Worm (Caenorhabditis elegans) whole organism, late embryonic: Measurements from ENCODE around the gene ZC116.1.

ENCODE experiments used
- C08G9.2 ChIP-seq: sonication (generic microtip); optimal IDR thresholded peaks from 2 replicates; lab custom pipeline; 2016; ENCODE audit warnings: mild to moderate bottlenecking, missing genetic modification characterization, moderate library complexity, missing compliant biosample characterization
- F13H6.1 ChIP-seq: sonication (generic microtip); optimal IDR thresholded peaks from 2 replicates; lab custom pipeline; 2016; ENCODE audit warnings: missing genetic modification characterization, missing compliant biosample characterization
- K02D7.2 ChIP-seq: sonication (generic microtip); optimal IDR thresholded peaks from 2 replicates; lab custom pipeline; 2017; ENCODE audit warnings: mild to moderate bottlenecking, missing genetic modification characterization, missing compliant biosample characterization
- K09A11.1 ChIP-seq: sonication (generic microtip); optimal IDR thresholded peaks from 2 replicates; lab custom pipeline; 2017; ENCODE audit warnings: antibody characterized with exemption, mild to moderate bottlenecking, missing genetic modification characterization, missing compliant biosample characterization; ENCODE audit not compliant: insufficient read depth
- T23F11.4 ChIP-seq: fragments of 200-800 bp; sonication (Bioruptor generic); optimal IDR thresholded peaks from 2 replicates; lab custom pipeline; 2018; ENCODE audit warnings: mild to moderate bottlenecking, missing genetic modification characterization, missing compliant biosample characterization
- Y22D7AL.16 ChIP-seq: sonication (generic microtip); optimal IDR thresholded peaks from 2 replicates; lab custom pipeline; 2016; ENCODE audit warnings: missing genetic modification characterization, missing compliant biosample characterization
- ahr-1 ChIP-seq: sonication (generic microtip); optimal IDR thresholded peaks from 2 replicates; lab custom pipeline; 2016; ENCODE audit warnings: missing genetic modification characterization, missing compliant biosample characterization
- ama-1 ChIP-seq: fragments of 150-350 bp; optimal IDR thresholded peaks from 2 replicates; lab custom pipeline; 2014
- ceh-14 ChIP-seq: sonication (generic microtip); optimal IDR thresholded peaks from 2 replicates; lab custom pipeline; 2016; ENCODE audit warnings: missing genotype, missing genetic modification characterization, missing compliant biosample characterization
- ceh-18 ChIP-seq: sonication (generic microtip); optimal IDR thresholded peaks from 2 replicates; lab custom pipeline; 2016; ENCODE audit warnings: missing genetic modification characterization, missing compliant biosample characterization
- ceh-2 ChIP-seq: sonication (generic microtip); optimal IDR thresholded peaks from 2 replicates; lab custom pipeline; 2016; ENCODE audit warnings: missing genotype, missing genetic modification characterization, missing compliant biosample characterization
- ceh-22 ChIP-seq: sonication (generic microtip); optimal IDR thresholded peaks from 2 replicates; lab custom pipeline; 2017; ENCODE audit warnings: missing biosample characterization, missing genetic modification characterization
- ceh-30 ChIP-seq: fragments of 150-350 bp; optimal IDR thresholded peaks from 2 replicates; lab custom pipeline; 2014; ENCODE audit warnings: missing biosample characterization, missing genetic modification characterization
- ceh-34 ChIP-seq: sonication (generic microtip); optimal IDR thresholded peaks from 2 replicates; lab custom pipeline; 2016; ENCODE audit warnings: mild to moderate bottlenecking, missing genetic modification characterization, missing compliant biosample characterization
- ceh-45 ChIP-seq: fragments of 200-800 bp; sonication (Bioruptor generic); IDR thresholded peaks from 2 replicates; pipeline ENCODE4 v1.3.6; 2022; ENCODE audit warnings: missing genetic modification reagents, missing genetic modification characterization, missing compliant biosample characterization
- ceh-48 ChIP-seq: sonication (generic microtip); optimal IDR thresholded peaks from 2 replicates; lab custom pipeline; 2016; ENCODE audit warnings: missing genetic modification characterization, inconsistent platforms, missing compliant biosample characterization
- ceh-9 ChIP-seq: sonication (generic microtip); optimal IDR thresholded peaks from 2 replicates; lab custom pipeline; 2016; ENCODE audit warnings: mild to moderate bottlenecking, missing genetic modification characterization, inconsistent platforms, missing compliant biosample characterization
- che-1 ChIP-seq: sonication (generic microtip); optimal IDR thresholded peaks from 2 replicates; lab custom pipeline; 2016; ENCODE audit warnings: mild to moderate bottlenecking, missing genetic modification characterization, missing compliant biosample characterization
- dmd-4 ChIP-seq: sonication (generic microtip); optimal IDR thresholded peaks from 2 replicates; lab custom pipeline; 2016; ENCODE audit warnings: borderline replicate concordance, missing genetic modification characterization, missing compliant biosample characterization
- elt-2 ChIP-seq: sonication (generic microtip); optimal IDR thresholded peaks from 2 replicates; lab custom pipeline; 2016; ENCODE audit warnings: missing genetic modification reagents, missing genetic modification characterization, missing compliant biosample characterization
- eyg-1 ChIP-seq: sonication (generic microtip); optimal IDR thresholded peaks from 2 replicates; lab custom pipeline; 2016; ENCODE audit warnings: missing genotype, missing genetic modification characterization, missing compliant biosample characterization
- fax-1 ChIP-seq: sonication (generic microtip); optimal IDR thresholded peaks from 2 replicates; lab custom pipeline; 2016; ENCODE audit warnings: missing genotype, missing genetic modification characterization, missing compliant biosample characterization
- fkh-10 ChIP-seq: fragments of 150-350 bp; optimal IDR thresholded peaks from 2 replicates; lab custom pipeline; 2014; ENCODE audit warnings: missing biosample characterization, missing genetic modification reagents, missing genetic modification characterization
- gmeb-2 ChIP-seq: sonication (generic microtip); optimal IDR thresholded peaks from 2 replicates; lab custom pipeline; 2016; ENCODE audit warnings: missing genetic modification characterization, inconsistent platforms, missing compliant biosample characterization
- hlh-30 ChIP-seq: sonication (generic microtip); optimal IDR thresholded peaks from 2 replicates; lab custom pipeline; 2017; ENCODE audit warnings: antibody characterized with exemption, missing genetic modification characterization, missing compliant biosample characterization; ENCODE audit not compliant: insufficient read depth
- hlh-6 ChIP-seq: sonication (generic microtip); optimal IDR thresholded peaks from 2 replicates; lab custom pipeline; 2016; ENCODE audit warnings: missing genotype, missing genetic modification characterization, missing compliant biosample characterization
- lim-6 ChIP-seq: sonication (generic microtip); optimal IDR thresholded peaks from 2 replicates; lab custom pipeline; 2016; ENCODE audit warnings: missing genetic modification characterization, missing compliant biosample characterization
- madf-2 ChIP-seq: sonication (generic microtip); optimal IDR thresholded peaks from 2 replicates; lab custom pipeline; 2017; ENCODE audit warnings: missing genetic modification characterization, missing compliant biosample characterization
- nhr-232 ChIP-seq: sonication (generic microtip); optimal IDR thresholded peaks from 2 replicates; lab custom pipeline; 2016; ENCODE audit warnings: missing genetic modification characterization, missing compliant biosample characterization
- npax-4 ChIP-seq: sonication (generic microtip); optimal IDR thresholded peaks from 2 replicates; lab custom pipeline; 2016; ENCODE audit warnings: missing genetic modification characterization, missing compliant biosample characterization
- pat-9 ChIP-seq: fragments of 200-800 bp; sonication (Bioruptor generic); optimal IDR thresholded peaks from 2 replicates; lab custom pipeline; 2018; ENCODE audit warnings: mild to moderate bottlenecking, missing genetic modification characterization, moderate library complexity, missing compliant biosample characterization
- pha-4 ChIP-seq: fragments of 150-350 bp; optimal IDR thresholded peaks from 2 replicates; lab custom pipeline; 2018; ENCODE audit warnings: missing biosample characterization, missing genetic modification reagents, missing genetic modification characterization
- pros-1 ChIP-seq: fragments of 150-350 bp; optimal IDR thresholded peaks from 2 replicates; lab custom pipeline; 2014; ENCODE audit warnings: missing biosample characterization, missing genetic modification reagents, missing genetic modification characterization
- sdc-2 ChIP-seq: sonication (generic microtip); optimal IDR thresholded peaks from 2 replicates; lab custom pipeline; 2016; ENCODE audit warnings: missing genotype, missing genetic modification characterization, missing compliant biosample characterization
- tbx-7 ChIP-seq: sonication (generic microtip); optimal IDR thresholded peaks from 2 replicates; lab custom pipeline; 2016; ENCODE audit warnings: missing genotype, missing genetic modification characterization, missing compliant biosample characterization
- ttx-3 ChIP-seq: sonication (generic microtip); optimal IDR thresholded peaks from 2 replicates; lab custom pipeline; 2016; ENCODE audit warnings: missing genetic modification reagents, missing genetic modification characterization, missing compliant biosample characterization
- unc-3 ChIP-seq, 2 experiments: fragments of 200-800 bp in 1 of 2; sonication (Bioruptor generic) in 1 of 2; sonication (generic microtip) in 1 of 2; conservative IDR thresholded peaks in 1 of 2; optimal IDR thresholded peaks in 1 of 2; 2 replicates each; pipeline versions ENCODE4 v1.3.6 to Lab custom; 2016 to 2022; ENCODE audit warnings: missing compliant biosample characterization in 2 of 2, missing genetic modification characterization in 2 of 2, missing genetic modification reagents in 1 of 2
- unc-42 ChIP-seq: sonication (generic microtip); optimal IDR thresholded peaks from 2 replicates; lab custom pipeline; 2016; ENCODE audit warnings: missing genotype, missing genetic modification characterization, missing compliant biosample characterization
- zip-5 ChIP-seq: sonication (generic microtip); optimal IDR thresholded peaks from 2 replicates; lab custom pipeline; 2016; ENCODE audit warnings: missing genetic modification characterization, missing compliant biosample characterization
- ztf-16 ChIP-seq: sonication (generic microtip); optimal IDR thresholded peaks from 2 replicates; lab custom pipeline; 2017; ENCODE audit warnings: missing genetic modification characterization, missing compliant biosample characterization

Gene ZC116.1

ce11 chrV:12576495-12576947 lies 33.1 kb upstream of the ZC116.1 start, which contains the start of gene grl-23:
grl-23 (minus strand) TSS chrV:12576897.
- TF ChIP-seq hlh-6 (tag; lab: Kevin White, UChicago), result no peak
- TF ChIP-seq tbx-7, result no peak
- TF ChIP-seq C08G9.2, result no peak
- TF ChIP-seq nhr-232 (tag; lab: Kevin White, UChicago), result no peak
- no peak for TF ChIP-seq fkh-10 (GFP tag; lab: Kevin White, UChicago)
- TF ChIP-seq ttx-3 (tag; lab: Kevin White, UChicago), result no peak
- TF ChIP-seq K09A11.1 (tag; lab: Kevin White, UChicago), result no peak
- TF ChIP-seq T23F11.4 (GFP tag; lab: Kevin White, UChicago), result no peak
- no peak for TF ChIP-seq ahr-1
- no peak for TF ChIP-seq ceh-48 (tag; lab: Kevin White, UChicago)
- TF ChIP-seq pha-4, result no peak
- no peak for TF ChIP-seq ceh-45
- TF ChIP-seq madf-2 (tag; lab: Kevin White, UChicago), result no peak
- no peak for TF ChIP-seq pros-1 (tag; lab: Kevin White, UChicago)
- TF ChIP-seq ceh-2 (tag; lab: Kevin White, UChicago), result no peak
- TF ChIP-seq eyg-1 (tag; lab: Kevin White, UChicago), result no peak

- TF ChIP-seq ceh-45 (no peak), sdc-2 (no peak), ceh-22 (tag; lab: Kevin White, UChicago) (no peak), eyg-1 (tag; lab: Kevin White, UChicago) (no peak), ceh-9 (tag; lab: Kevin White, UChicago) (no peak), lim-6 (tag; lab: Kevin White, UChicago) (no peak), dmd-4 (tag; lab: Kevin White, UChicago) (no peak), pat-9 (tag; lab: Kevin White, UChicago) (no peak), zip-5 (tag; lab: Kevin White, UChicago) (no peak), ztf-16 (tag; lab: Kevin White, UChicago) (no peak), tbx-7 (no peak), fax-1 (no peak), elt-2 (tag; lab: Kevin White, UChicago) (no peak), ceh-34 (tag; lab: Kevin White, UChicago) (no peak)
Measured at ce11 chrV:12579299-12579698, 30.3 kb upstream of the ZC116.1 start, which contains the start of gene E02A10.3. E02A10.3 (plus strand) TSS chrV:12579599.

- TF ChIP-seq unc-42 (tag; lab: Kevin White, UChicago) (peak; percentile 89), ceh-18 (tag; lab: Kevin White, UChicago) (no peak)
Measured at ce11 chrV:12583421-12583820, 26.2 kb upstream of the ZC116.1 start.

ce11 chrV:12584771-12585170 lies 24.9 kb upstream of the ZC116.1 start:
- TF ChIP-seq che-1 (tag; lab: Kevin White, UChicago) (no peak), K02D7.2 (tag; lab: Kevin White, UChicago) (no peak), F13H6.1 (tag; lab: Kevin White, UChicago) (no peak), fax-1 (no peak), hlh-30 (tag; lab: Kevin White, UChicago) (no peak)

- TF ChIP-seq eyg-1 (tag; lab: Kevin White, UChicago) (no peak), ama-1 (lab: Kevin White, UChicago) (no peak), unc-3 (GFP tag; conservative IDR thresholded peaks at IDR 0.05; lab: Robert Waterston, UW) (no peak), unc-3 (tag; optimal IDR thresholded peaks at IDR 0.05; lab: Kevin White, UChicago) (no peak), ceh-14 (tag; lab: Kevin White, UChicago) (no peak), ceh-34 (tag; lab: Kevin White, UChicago) (no peak), gmeb-2 (tag; lab: Kevin White, UChicago) (no peak), ceh-30 (no peak), elt-2 (tag; lab: Kevin White, UChicago) (no peak), npax-4 (tag; lab: Kevin White, UChicago) (no peak), ceh-18 (tag; lab: Kevin White, UChicago) (no peak), lim-6 (tag; lab: Kevin White, UChicago) (no peak), Y22D7AL.16 (tag; lab: Kevin White, UChicago) (no peak), hlh-6 (tag; lab: Kevin White, UChicago) (no peak)
Measured at ce11 chrV:12586793-12587192, 22.8 kb upstream of the ZC116.1 start.
